Worm (Caenorhabditis elegans): ENCODE results near the gene col-9.

The col-9 gene

ce11 chrX:13584725-13585371 is 5.0 kb upstream of the col-9 start, which contains the start of gene unc-84:
TSS of gene unc-84 (plus strand) at chrX:13584775.
- TF ChIP-seq lin-14 (GFP tag; optimal IDR thresholded peaks at IDR 0.05): peak; percentile 18
- no peak for TF ChIP-seq ets-5 (GFP tag; IDR thresholded peaks at IDR 0.05)
- TF ChIP-seq swsn-7 (tag; optimal IDR thresholded peaks at IDR 0.05): peak; percentile 2
- peak; percentile 59 for TF ChIP-seq rnt-1 (tag; optimal IDR thresholded peaks at IDR 0.05)
- peak; percentile 54 to 78 (median 68) for TF ChIP-seq dpl-1 (GFP tag; optimal IDR thresholded peaks at IDR 0.05)
- TF ChIP-seq lir-3 (tag; optimal IDR thresholded peaks at IDR 0.05; ENCODE audit: poor library complexity): no peak
- peak in 1 of 2 experiments; percentile 35 for TF ChIP-seq ztf-11 (tag; optimal IDR thresholded peaks at IDR 0.05)
- peak; percentile 58 for TF ChIP-seq nhr-85 (tag)
- no peak for TF ChIP-seq C04F5.9 (tag; optimal IDR thresholded peaks at IDR 0.05)
- peak; percentile 39 for TF ChIP-seq nhr-71 (tag; optimal IDR thresholded peaks at IDR 0.05)
- TF ChIP-seq ceh-90 (tag; optimal IDR thresholded peaks at IDR 0.05): peak; percentile 38
- TF ChIP-seq nhr-47 (tag; optimal IDR thresholded peaks at IDR 0.05): peak; percentile 49
- TF ChIP-seq nhr-12 (tag; optimal IDR thresholded peaks at IDR 0.05): no peak
- peak; percentile 30 for TF ChIP-seq nhr-90 (tag; optimal IDR thresholded peaks at IDR 0.05; ENCODE audit: poor library complexity)
- TF ChIP-seq tbx-2 (tag; optimal IDR thresholded peaks at IDR 0.05): peak; percentile 14
- TF ChIP-seq tlp-1 (tag; optimal IDR thresholded peaks at IDR 0.05): no peak
- peak; percentile 8 for TF ChIP-seq fkh-8 (tag; optimal IDR thresholded peaks at IDR 0.05)
- peak; percentile 45 to 77 for TF ChIP-seq lin-35 (GFP tag; optimal IDR thresholded peaks at IDR 0.05)
- peak; percentile 10 for TF ChIP-seq nhr-20 (tag; optimal IDR thresholded peaks at IDR 0.05)
- TF ChIP-seq efl-1 (optimal IDR thresholded peaks at IDR 0.05): peak; percentile 11 to 74
- peak; percentile 79 to 97 for TF ChIP-seq efl-1 (GFP tag; optimal IDR thresholded peaks at IDR 0.05 in 1 of 2)
- TF ChIP-seq unc-30 (tag; optimal IDR thresholded peaks at IDR 0.05): no peak

- 0 out of 2 replicates have a peak, but pooled peaks have one; percentile 17 for TF ChIP-seq grh-1 (GFP tag; IDR thresholded peaks at IDR 0.05)
- no peak for TF ChIP-seq ceh-90 (tag; optimal IDR thresholded peaks at IDR 0.05)
These were observed 853 bp downstream of the col-9 start for ce11 chrX:13590688-13591087.

- TF ChIP-seq egl-13 (tag; optimal IDR thresholded peaks at IDR 0.05) (no peak), unc-86 (tag; optimal IDR thresholded peaks at IDR 0.05) (no peak), vab-15 (tag; optimal IDR thresholded peaks at IDR 0.05) (no peak), egl-27 (tag; optimal IDR thresholded peaks at IDR 0.05) (no peak), nhr-71 (tag; optimal IDR thresholded peaks at IDR 0.05) (no peak), hlh-17 (GFP tag; optimal IDR thresholded peaks at IDR 0.05; ENCODE audit: borderline replicate concordance) (no peak), aly-2 (tag; optimal IDR thresholded peaks at IDR 0.05) (no peak)
These were observed 1.3 kb downstream of the col-9 start, which contains the start of gene col-44 for ce11 chrX:13591175-13591574. TSS of gene col-44 (plus strand) at chrX:13591475.

- TF ChIP-seq ceh-8 (GFP tag; optimal IDR thresholded peaks at IDR 0.05): peak; percentile 35
- no peak for TF ChIP-seq Y116A8C.19 (tag; optimal IDR thresholded peaks at IDR 0.05; ENCODE audit: borderline replicate concordance)
These were observed 2.1 kb downstream of the col-9 start for ce11 chrX:13591953-13592352.

ce11 chrX:13592367-13592766 is 2.5 kb downstream of the col-9 start, which contains the start of gene F54B11.4:
TSS of gene F54B11.4 (plus strand) at chrX:13592667.
- TF ChIP-seq nhr-71 (tag; optimal IDR thresholded peaks at IDR 0.05) (no peak), nhr-28 (tag; optimal IDR thresholded peaks at IDR 0.05) (no peak), fkh-10 (GFP tag; optimal IDR thresholded peaks at IDR 0.05) (no peak), hpl-2 (GFP tag; optimal IDR thresholded peaks at IDR 0.05) (no peak), Y116A8C.19 (tag; optimal IDR thresholded peaks at IDR 0.05; ENCODE audit: borderline replicate concordance) (no peak), C04F5.9 (tag; optimal IDR thresholded peaks at IDR 0.05) (no peak), sup-37 (GFP tag; optimal IDR thresholded peaks at IDR 0.05) (no peak), ztf-4 (tag; optimal IDR thresholded peaks at IDR 0.05) (no peak), ceh-88 (GFP tag; IDR thresholded peaks at IDR 0.05) (no peak), egl-13 (tag; optimal IDR thresholded peaks at IDR 0.05) (no peak), vab-15 (tag; optimal IDR thresholded peaks at IDR 0.05) (no peak), mab-9 (GFP tag; IDR thresholded peaks at IDR 0.05) (no peak), swsn-7 (tag; optimal IDR thresholded peaks at IDR 0.05) (no peak), jun-1 (tag; optimal IDR thresholded peaks at IDR 0.05) (no peak), fkh-8 (tag; optimal IDR thresholded peaks at IDR 0.05) (no peak)

All from whole organism, L1 larva.